Worm (Caenorhabditis elegans): ENCODE results near the gene Y6E2A.4.
A peak's percentile ranks its signal among the peaks of the same experiment; 100 is the strongest.

Gene Y6E2A.4

ce11 chrV:15664053-15664661 is 52.4 kb downstream of the Y6E2A.4 start (continued):
- TF ChIP-seq egl-27 (tag; optimal IDR thresholded peaks at IDR 0.05) (peak; percentile 5), F13H6.1 (tag; optimal IDR thresholded peaks at IDR 0.05) (peak; percentile 50), sem-4 (tag; optimal IDR thresholded peaks at IDR 0.05) (peak; percentile 54), nhr-6 (tag; optimal IDR thresholded peaks at IDR 0.05) (peak; percentile 16), zag-1 (tag; optimal IDR thresholded peaks at IDR 0.05) (no peak), gmeb-1 (tag; optimal IDR thresholded peaks at IDR 0.05) (peak; percentile 15)

Data from whole organism, L2 larva.